Fruit fly (Drosophila melanogaster) whole organism, embryonic: ENCODE results near the gene CG33096.
A peak's percentile ranks its signal among the peaks of the same experiment; 100 is the strongest.

Source experiments
- Ada2b ChIP-seq: fragments of 200-800 bp; sonication (Bioruptor generic); IDR thresholded peaks from 2 replicates; pipeline ENCODE4 v1.3.6; 2022; ENCODE audit warnings: missing biosample characterization, missing genetic modification characterization
- Bteb2 ChIP-seq: fragments of 200-800 bp; sonication (Bioruptor generic); optimal IDR thresholded peaks from 2 replicates; lab custom pipeline; 2016; ENCODE audit warnings: missing biosample characterization, missing genetic modification characterization
- CG10147 ChIP-seq: fragments of 200-800 bp; sonication (Bioruptor generic); optimal IDR thresholded peaks from 2 replicates; lab custom pipeline; 2019; ENCODE audit warnings: missing biosample characterization, mild to moderate bottlenecking, missing genetic modification characterization, moderate library complexity
- CG10321 ChIP-seq: fragments of 200-800 bp; sonication (Bioruptor generic); IDR thresholded peaks from 2 replicates; pipeline ENCODE4 v1.3.6; 2022; ENCODE audit warnings: missing biosample characterization, missing genetic modification characterization
- CG11456 ChIP-seq: fragments of 200-800 bp; sonication (Bioruptor generic); IDR thresholded peaks from 3 replicates; pipeline ENCODE4 v1.3.6; 2022; ENCODE audit warnings: missing biosample characterization, missing genetic modification characterization
- CG1233 ChIP-seq: fragments of 200-800 bp; sonication (Bioruptor generic); optimal IDR thresholded peaks from 4 replicates; lab custom pipeline; 2018; ENCODE audit warnings: missing biosample characterization, mild to moderate bottlenecking, missing genetic modification characterization
- CG13296 ChIP-seq: fragments of 200-800 bp; sonication (Bioruptor generic); optimal IDR thresholded peaks from 3 replicates; lab custom pipeline; 2018; ENCODE audit warnings: missing biosample characterization, mild to moderate bottlenecking, missing genetic modification characterization
- CG14014 ChIP-seq: fragments of 200-800 bp; sonication (Bioruptor generic); IDR thresholded peaks from 2 replicates; pipeline ENCODE4 v1.3.6; 2022; ENCODE audit warnings: missing biosample characterization, missing genetic modification characterization
- CG17186 ChIP-seq: fragments of 200-800 bp; sonication (Bioruptor generic); optimal IDR thresholded peaks from 3 replicates; lab custom pipeline; 2017; ENCODE audit warnings: missing biosample characterization, missing genetic modification reagents, missing genetic modification characterization
- CG17612 ChIP-seq: fragments of 200-800 bp; sonication (Bioruptor generic); IDR thresholded peaks from 2 replicates; pipeline ENCODE4 v1.3.6; 2022; ENCODE audit warnings: missing biosample characterization, missing genetic modification characterization
- CG18011 ChIP-seq: fragments of 200-800 bp; sonication (Bioruptor generic); optimal IDR thresholded peaks from 2 replicates; lab custom pipeline; 2017; ENCODE audit warnings: missing biosample characterization, missing genetic modification characterization, mild to moderate bottlenecking, moderate library complexity, missing genotype
- CG2199 ChIP-seq: fragments of 200-800 bp; sonication (Bioruptor generic); IDR thresholded peaks from 3 replicates; pipeline ENCODE4 v1.3.6; 2022; ENCODE audit warnings: missing biosample characterization, missing genetic modification characterization
- CG3163 ChIP-seq: fragments of 200-800 bp; sonication (Bioruptor generic); optimal IDR thresholded peaks from 3 replicates; lab custom pipeline; 2016; ENCODE audit warnings: missing biosample characterization, missing genetic modification characterization
- CG33213 ChIP-seq: fragments of 200-800 bp; sonication (Bioruptor generic); optimal IDR thresholded peaks from 3 replicates; lab custom pipeline; 2016; ENCODE audit warnings: missing biosample characterization, missing genetic modification characterization
- CG3726 ChIP-seq: fragments of 200-800 bp; sonication (Bioruptor generic); IDR thresholded peaks from 3 replicates; pipeline ENCODE4, ENCODE4 v1.3.6; 2022; ENCODE audit warnings: missing biosample characterization, missing genetic modification characterization
- CG6765 ChIP-seq: fragments of 200-800 bp; sonication (Bioruptor generic); optimal IDR thresholded peaks from 3 replicates; lab custom pipeline; 2017; ENCODE audit warnings: missing biosample characterization, mild to moderate bottlenecking, missing genetic modification characterization
- CG6813 ChIP-seq: fragments of 200-800 bp; sonication (Bioruptor generic); optimal IDR thresholded peaks from 2 replicates; lab custom pipeline; 2017; ENCODE audit warnings: missing biosample characterization, missing genetic modification characterization, mild to moderate bottlenecking, moderate library complexity, missing genetic modification reagents
- CG7963 ChIP-seq: fragments of 200-800 bp; sonication (Bioruptor generic); IDR thresholded peaks from 3 replicates; pipeline ENCODE4 v1.3.6; 2022; ENCODE audit warnings: missing biosample characterization, missing genetic modification characterization; ENCODE audit not compliant: partially characterized antibody
- CG7987 ChIP-seq: fragments of 200-800 bp; sonication (Bioruptor generic); optimal IDR thresholded peaks from 2 replicates; lab custom pipeline; 2018; ENCODE audit warnings: missing biosample characterization, mild to moderate bottlenecking, missing genetic modification characterization, moderate library complexity
- CG8765 ChIP-seq: fragments of 200-800 bp; sonication (Bioruptor generic); IDR thresholded peaks from 2 replicates; pipeline ENCODE4 v1.3.6; 2022; ENCODE audit warnings: missing biosample characterization, missing genetic modification characterization
- D19B ChIP-seq: fragments of 200-800 bp; sonication (Bioruptor generic); optimal IDR thresholded peaks from 2 replicates; lab custom pipeline; 2017; ENCODE audit warnings: missing biosample characterization, mild to moderate bottlenecking, missing genetic modification characterization
- Dfd ChIP-seq, 2 experiments: fragments of >200 bp; optimal IDR thresholded peaks; 2 replicates each; lab custom pipeline; 2017; ENCODE audit warnings: missing biosample characterization in 2 of 2, missing genetic modification characterization in 2 of 2
- Dref ChIP-seq: fragments of 200-800 bp; sonication (Bioruptor generic); IDR thresholded peaks from 2 replicates; pipeline ENCODE4 v1.3.6; 2022; ENCODE audit warnings: missing biosample characterization, missing genetic modification characterization
- Hr51 ChIP-seq, 2 experiments: fragments of 200-800 bp; sonication (Bioruptor generic); optimal IDR thresholded peaks; 2 replicates in 1 of 2; 3 replicates in 1 of 2; lab custom pipeline; 2016 to 2018; ENCODE audit warnings: missing biosample characterization in 2 of 2, missing genetic modification characterization in 2 of 2, mild to moderate bottlenecking in 1 of 2, moderate library complexity in 1 of 2
- Lpt ChIP-seq: fragments of >200 bp; optimal IDR thresholded peaks from 2 replicates; lab custom pipeline; 2018; ENCODE audit warnings: missing biosample characterization, missing genetic modification characterization
- NC2β ChIP-seq: fragments of 200-800 bp; sonication (Bioruptor generic); optimal IDR thresholded peaks from 2 replicates; lab custom pipeline; 2016; ENCODE audit warnings: missing biosample characterization, missing genetic modification characterization
- Neu2 ChIP-seq: fragments of 200-800 bp; sonication (Bioruptor generic); optimal IDR thresholded peaks from 3 replicates; lab custom pipeline; 2016; ENCODE audit warnings: missing biosample characterization, missing genetic modification characterization, borderline replicate concordance
- Nf-YA ChIP-seq: fragments of 200-800 bp; sonication (Bioruptor generic); IDR thresholded peaks from 2 replicates; pipeline ENCODE4 v1.3.6; 2022; ENCODE audit warnings: missing biosample characterization, missing genetic modification characterization
- Sry-β ChIP-seq: fragments of 200-800 bp; sonication (Bioruptor generic); optimal IDR thresholded peaks from 2 replicates; lab custom pipeline; 2018; ENCODE audit warnings: missing biosample characterization, mild to moderate bottlenecking, missing genetic modification characterization, moderate library complexity
- YL-1 ChIP-seq: fragments of 200-800 bp; sonication (Bioruptor generic); optimal IDR thresholded peaks from 3 replicates; lab custom pipeline; 2017; ENCODE audit warnings: missing biosample characterization, mild to moderate bottlenecking, missing genetic modification characterization
- az2 ChIP-seq: fragments of 200-800 bp; sonication (Bioruptor generic); optimal IDR thresholded peaks from 3 replicates; lab custom pipeline; 2016; ENCODE audit warnings: missing biosample characterization, missing genetic modification characterization
- btn ChIP-seq: fragments of 200-800 bp; sonication (Bioruptor generic); optimal IDR thresholded peaks from 2 replicates; lab custom pipeline; 2016; ENCODE audit warnings: missing biosample characterization, missing genetic modification characterization
- cato ChIP-seq: fragments of 200-800 bp; sonication (Bioruptor generic); optimal IDR thresholded peaks from 2 replicates; lab custom pipeline; 2016; ENCODE audit warnings: missing biosample characterization, missing genetic modification characterization, borderline replicate concordance
- chn ChIP-seq: fragments of 200-800 bp; sonication (Bioruptor generic); optimal IDR thresholded peaks from 2 replicates; lab custom pipeline; 2016; ENCODE audit warnings: missing biosample characterization, missing genetic modification characterization
- ci ChIP-seq: fragments of 200-800 bp; sonication (Bioruptor generic); IDR thresholded peaks from 3 replicates; pipeline ENCODE4 v1.3.6; 2022; ENCODE audit warnings: missing biosample characterization, missing genetic modification characterization
- disco-r ChIP-seq: fragments of 200-800 bp; sonication (Bioruptor generic); optimal IDR thresholded peaks from 2 replicates; lab custom pipeline; 2016; ENCODE audit warnings: missing biosample characterization, missing genetic modification characterization
- esg ChIP-seq: fragments of 200-800 bp; sonication (Bioruptor generic); conservative IDR thresholded peaks from 2 replicates; pipeline ENCODE4 v1.3.6; 2022; ENCODE audit warnings: missing biosample characterization, missing genetic modification characterization
- gt ChIP-seq: fragments of 200-800 bp; sonication (Bioruptor generic); IDR thresholded peaks from 2 replicates; pipeline ENCODE4 v1.3.6; 2022; ENCODE audit warnings: missing biosample characterization, missing genetic modification characterization
- kah ChIP-seq: fragments of 200-800 bp; sonication (Bioruptor generic); optimal IDR thresholded peaks from 2 replicates; lab custom pipeline; 2018; ENCODE audit warnings: missing biosample characterization, mild to moderate bottlenecking, missing genetic modification characterization
- mam ChIP-seq: fragments of 200-800 bp; sonication (Bioruptor generic); optimal IDR thresholded peaks from 3 replicates; lab custom pipeline; 2016; ENCODE audit warnings: missing biosample characterization, missing genetic modification characterization
- nmo ChIP-seq: fragments of 200-800 bp; sonication (Bioruptor generic); optimal IDR thresholded peaks from 2 replicates; lab custom pipeline; 2018; ENCODE audit warnings: missing biosample characterization, mild to moderate bottlenecking, missing genetic modification characterization, moderate library complexity
- peb ChIP-seq: fragments of 200-800 bp; sonication (Bioruptor generic); IDR thresholded peaks from 2 replicates; pipeline ENCODE4 v1.3.6; 2022; ENCODE audit warnings: missing biosample characterization, missing genetic modification characterization
- sd ChIP-seq: fragments of 200-800 bp; sonication (Bioruptor generic); optimal IDR thresholded peaks from 3 replicates; lab custom pipeline; 2018; ENCODE audit warnings: missing biosample characterization, mild to moderate bottlenecking, missing genetic modification characterization, moderate library complexity
- seq ChIP-seq: fragments of 200-800 bp; sonication (Bioruptor generic); IDR thresholded peaks from 2 replicates; pipeline ENCODE4 v1.3.6; 2022; ENCODE audit warnings: missing biosample characterization, missing genetic modification characterization
- shn ChIP-seq: fragments of 200-800 bp; sonication (Bioruptor generic); optimal IDR thresholded peaks from 3 replicates; lab custom pipeline; 2016; ENCODE audit warnings: missing biosample characterization, missing genetic modification characterization
- sim ChIP-seq: fragments of 200-800 bp; sonication (Bioruptor generic); IDR thresholded peaks from 2 replicates; pipeline ENCODE4 v1.3.6; 2022; ENCODE audit warnings: missing biosample characterization, missing genetic modification characterization
- ssp ChIP-seq: fragments of 200-800 bp; sonication (Bioruptor generic); IDR thresholded peaks from 2 replicates; pipeline ENCODE4 v1.3.6; 2022; ENCODE audit warnings: missing biosample characterization, missing genetic modification characterization
- trh ChIP-seq: fragments of 200-800 bp; sonication (Bioruptor generic); optimal IDR thresholded peaks from 2 replicates; lab custom pipeline; 2016; ENCODE audit warnings: missing biosample characterization, missing genetic modification characterization
- tup ChIP-seq: fragments of 200-800 bp; sonication (Bioruptor generic); optimal IDR thresholded peaks from 2 replicates; lab custom pipeline; 2016; ENCODE audit warnings: missing biosample characterization, mild to moderate bottlenecking, missing genetic modification characterization, moderate library complexity
- vvl ChIP-seq: fragments of 200-800 bp; sonication (Bioruptor generic); IDR thresholded peaks from 2 replicates; pipeline ENCODE4 v1.3.6; 2022; ENCODE audit warnings: missing biosample characterization, missing genetic modification characterization
- wor ChIP-seq: fragments of 200-800 bp; sonication (Bioruptor generic); IDR thresholded peaks from 2 replicates; pipeline ENCODE4 v1.3.6; 2022; ENCODE audit warnings: missing biosample characterization, missing genetic modification characterization
- zen ChIP-seq: fragments of 200-800 bp; sonication (Bioruptor generic); optimal IDR thresholded peaks from 3 replicates; lab custom pipeline; 2018; ENCODE audit warnings: missing biosample characterization, mild to moderate bottlenecking, missing genetic modification characterization, moderate library complexity

CG33096 gene

dm6 chr3R:25069569-25069968 is 27.9 kb upstream of the CG33096 start, which contains the start of the genes Stt3B and CG11839 (continued):
- TF ChIP-seq CG17612 (GFP tag; lab: Robert Waterston, UW) (no peak), esg (GFP tag; lab: Robert Waterston, UW) (0 out of 2 replicates have a peak, but pooled peaks have one; percentile 23), nmo (GFP tag; lab: Kevin White, UChicago) (peak; percentile 88), zen (tag; lab: Kevin White, UChicago) (peak; percentile 48), CG6765 (GFP tag; lab: Kevin White, UChicago) (peak; percentile 4), CG17186 (GFP tag; lab: Kevin White, UChicago) (peak; percentile 41), sim (GFP tag; lab: Robert Waterston, UW) (no peak), Dref (GFP tag; lab: Robert Waterston, UW) (peak; percentile 89), CG18011 (peak; percentile 46), btn (GFP tag; lab: Kevin White, UChicago) (peak; percentile 43), shn (GFP tag; lab: Kevin White, UChicago) (peak; percentile 81), Dfd (GFP tag; optimal IDR thresholded peaks at IDR 0.05; lab: Kevin White, UChicago) (no peak), ssp (GFP tag; lab: Robert Waterston, UW) (no peak), Sry-β (GFP tag; lab: Kevin White, UChicago) (peak; percentile 31), trh (GFP tag; lab: Kevin White, UChicago) (peak; percentile 30), cato (no peak), CG13296 (GFP tag; lab: Kevin White, UChicago) (peak; percentile 69), chn (GFP tag; lab: Kevin White, UChicago) (peak; percentile 75), disco-r (GFP tag; lab: Kevin White, UChicago) (peak; percentile 17), gt (no peak), CG2199 (0 out of 3 replicates have a peak, but pooled peaks have one; percentile 29), CG33213 (peak; percentile 69), sd (tag; lab: Kevin White, UChicago) (no peak), CG6813 (GFP tag; lab: Kevin White, UChicago) (no peak), Lpt (GFP tag; lab: Kevin White, UChicago) (no peak), CG14014 (GFP tag; lab: Robert Waterston, UW) (peak; percentile 65), D19B (GFP tag; lab: Kevin White, UChicago) (peak; percentile 32), seq (GFP tag; lab: Robert Waterston, UW) (no peak), kah (no peak), ci (GFP tag; lab: Robert Waterston, UW) (no peak), vvl (GFP tag; lab: Robert Waterston, UW) (peak; percentile 68), CG3726 (GFP tag; lab: Robert Waterston, UW) (no peak), YL-1 (GFP tag; lab: Kevin White, UChicago) (peak; percentile 79), NC2β (GFP tag; lab: Kevin White, UChicago) (peak; percentile 71), Nf-YA (peak; percentile 66), Hr51 (GFP tag; optimal IDR thresholded peaks at IDR 0.05; lab: Kevin White, UChicago) (peak in 1 of 2 experiments; percentile 81), CG7987 (peak; percentile 30), CG7963 (GFP tag; lab: Robert Waterston, UW) (peak; percentile 66; the same call in 2 of the 3 replicates), wor (GFP tag; lab: Robert Waterston, UW) (no peak), peb (GFP tag; lab: Robert Waterston, UW) (peak; percentile 48; the same call in 1 of the 2 replicates), mam (GFP tag; lab: Kevin White, UChicago) (peak; percentile 86), CG8765 (GFP tag; lab: Robert Waterston, UW) (no peak), Ada2b (GFP tag; lab: Robert Waterston, UW) (peak; percentile 58), tup (peak; percentile 19), CG10321 (GFP tag; lab: Robert Waterston, UW) (no peak), CG11456 (GFP tag; lab: Robert Waterston, UW) (no peak), Bteb2 (GFP tag; lab: Kevin White, UChicago) (peak; percentile 70), az2 (GFP tag; lab: Kevin White, UChicago) (peak; percentile 66), CG10147 (no peak), CG1233 (peak; percentile 21), CG3163 (GFP tag; lab: Kevin White, UChicago) (peak; percentile 68), Neu2 (GFP tag; lab: Kevin White, UChicago) (peak; percentile 10)
